Fruit fly (Drosophila melanogaster): Measurements from ENCODE around the gene CG7320.

The CG7320 gene

DNA sequence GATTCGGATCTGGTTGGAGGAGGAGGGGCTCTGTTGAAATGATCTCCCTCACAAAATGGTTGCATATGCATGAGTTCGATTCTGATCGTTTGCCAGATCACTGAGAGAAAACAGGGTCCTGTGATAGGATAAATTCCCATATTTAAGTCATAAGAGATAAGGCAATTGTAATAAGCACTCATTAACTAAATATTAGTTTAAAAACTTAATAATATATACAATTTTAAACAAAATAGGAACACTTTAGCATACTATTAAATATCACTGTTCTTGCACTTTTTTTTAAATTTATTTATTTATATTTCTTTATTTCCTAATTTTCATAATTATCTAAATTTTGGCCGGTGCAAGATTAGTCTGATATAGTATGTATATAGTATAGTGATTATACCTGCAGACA is 18.1 kb downstream of the CG7320 start:
- TF ChIP-seq ttk (optimal IDR thresholded peaks at IDR 0.05) (no peak), insv (optimal IDR thresholded peaks at IDR 0.05) (no peak), psq (optimal IDR thresholded peaks at IDR 0.05) (no peak), h (optimal IDR thresholded peaks at IDR 0.05) (no peak), Myc (optimal IDR thresholded peaks at IDR 0.05) (no peak), Sin3A (optimal IDR thresholded peaks at IDR 0.05) (no peak)

DNA sequence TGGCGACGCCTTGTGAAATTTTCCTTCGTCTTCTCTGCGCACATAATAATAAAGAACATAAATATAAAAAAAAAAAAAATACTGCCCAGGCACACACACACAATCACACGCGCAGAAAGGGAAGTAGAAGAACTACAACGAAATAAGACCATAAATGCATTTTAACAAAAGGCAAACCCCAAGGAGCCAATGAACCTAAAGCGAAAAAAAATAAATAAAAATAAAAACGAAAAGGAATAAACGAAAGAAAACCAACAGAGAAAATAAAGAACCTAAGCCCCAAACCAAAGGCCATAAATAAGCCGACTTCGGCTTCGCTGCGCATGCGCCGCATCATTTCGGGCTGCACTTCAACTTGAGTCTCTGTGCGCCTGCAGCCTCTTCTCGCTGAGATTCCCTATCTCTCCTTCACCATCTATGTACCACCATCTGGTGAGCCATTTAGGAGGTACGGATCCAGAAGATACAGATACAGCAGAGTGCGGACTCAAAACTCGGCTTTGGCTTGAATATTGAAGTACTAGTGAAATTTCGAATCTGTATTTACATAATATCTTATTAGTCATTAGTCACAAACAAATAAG is 20.1 kb downstream of the CG7320 start:
- TF ChIP-seq Myc (optimal IDR thresholded peaks at IDR 0.05) = no peak
- TF ChIP-seq insv (optimal IDR thresholded peaks at IDR 0.05) = no peak
- TF ChIP-seq psq (optimal IDR thresholded peaks at IDR 0.05) = no peak
- no peak for TF ChIP-seq h (optimal IDR thresholded peaks at IDR 0.05)
- TF ChIP-seq Sin3A (optimal IDR thresholded peaks at IDR 0.05) = no peak
- no peak for TF ChIP-seq ttk (optimal IDR thresholded peaks at IDR 0.05)

DNA sequence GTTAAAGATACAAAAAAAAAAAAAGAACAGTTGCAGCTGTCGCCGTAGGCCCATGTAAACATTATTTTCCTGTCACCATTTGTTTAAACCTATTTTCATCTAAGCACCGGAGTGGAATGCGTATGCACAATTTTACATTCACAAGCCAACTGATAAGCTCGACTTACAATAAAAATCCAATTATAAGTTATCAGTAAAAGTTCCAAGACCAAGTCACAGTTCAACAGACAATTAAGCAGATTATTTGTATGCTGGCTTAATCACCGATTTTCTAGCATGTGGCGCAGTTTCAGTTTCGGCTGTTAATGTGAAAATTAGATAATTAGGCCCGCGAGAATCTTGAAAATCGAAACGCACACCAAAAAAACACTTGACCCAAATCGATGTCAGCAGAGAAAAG is 21.0 kb downstream of the CG7320 start:
- TF ChIP-seq insv (optimal IDR thresholded peaks at IDR 0.05) = no peak

DNA sequence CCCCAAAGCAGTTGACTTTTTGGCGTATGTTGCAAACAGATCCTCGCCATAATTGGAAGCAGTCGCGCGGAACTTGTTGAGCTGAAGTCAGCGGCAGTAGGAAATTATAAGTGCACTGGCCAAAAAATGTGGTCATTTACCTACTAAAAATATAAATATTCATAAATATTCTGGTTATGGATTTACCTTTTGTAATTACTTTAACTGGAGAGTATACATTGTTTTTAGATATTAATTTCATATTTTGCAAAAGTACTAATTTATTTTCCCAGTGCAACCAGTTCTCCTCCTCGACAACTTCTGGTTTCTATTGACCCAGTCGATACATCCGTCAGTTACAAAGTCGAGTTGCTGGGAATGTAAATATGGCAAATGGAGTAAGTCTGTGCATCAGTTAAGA is 22.1 kb downstream of the CG7320 start:
- TF ChIP-seq Myc (optimal IDR thresholded peaks at IDR 0.05) (no peak), Sin3A (optimal IDR thresholded peaks at IDR 0.05) (no peak), insv (optimal IDR thresholded peaks at IDR 0.05) (no peak), ttk (optimal IDR thresholded peaks at IDR 0.05) (no peak), h (optimal IDR thresholded peaks at IDR 0.05) (no peak), psq (optimal IDR thresholded peaks at IDR 0.05) (no peak)

DNA sequence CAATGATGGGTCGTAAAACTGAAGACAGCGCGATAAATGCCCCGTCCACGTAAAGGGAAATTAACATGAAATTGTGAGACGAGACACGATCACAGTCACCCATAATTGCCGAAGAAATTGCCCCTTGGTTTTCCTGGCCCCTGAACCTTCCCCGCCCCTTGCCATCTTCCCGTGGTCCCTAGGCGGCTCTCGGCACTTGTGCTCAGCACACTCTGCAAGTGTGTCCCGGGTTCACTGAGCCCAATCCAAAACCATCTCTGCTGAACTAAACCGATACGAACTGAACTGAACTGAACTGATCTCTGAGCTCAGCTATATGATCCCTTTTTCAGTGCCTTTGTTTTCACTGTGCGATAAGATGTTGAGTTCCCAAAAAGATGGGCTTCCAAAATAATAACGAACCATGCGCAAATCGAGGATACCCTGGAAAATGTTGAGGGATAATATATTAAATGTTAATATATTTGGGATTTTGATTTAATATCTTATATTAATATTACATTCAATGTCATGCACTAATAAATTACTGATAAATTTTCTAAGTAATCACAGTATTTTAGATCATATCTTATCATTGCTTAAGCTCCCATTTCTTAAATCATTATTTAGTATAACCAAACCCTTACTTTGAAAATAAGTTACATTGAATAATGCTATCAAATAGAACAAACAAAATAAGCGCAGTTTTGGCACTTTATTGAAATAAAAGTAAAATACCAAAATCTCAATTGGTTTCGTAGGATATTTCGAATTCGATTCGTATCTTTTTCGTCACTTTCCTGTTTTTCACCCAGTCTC is 23.5 kb downstream of the CG7320 start:
- TF ChIP-seq h (optimal IDR thresholded peaks at IDR 0.05) (no peak), Myc (optimal IDR thresholded peaks at IDR 0.05) (no peak), insv (optimal IDR thresholded peaks at IDR 0.05) (no peak), Sin3A (optimal IDR thresholded peaks at IDR 0.05) (no peak), psq (optimal IDR thresholded peaks at IDR 0.05) (no peak), ttk (optimal IDR thresholded peaks at IDR 0.05) (no peak)

DNA sequence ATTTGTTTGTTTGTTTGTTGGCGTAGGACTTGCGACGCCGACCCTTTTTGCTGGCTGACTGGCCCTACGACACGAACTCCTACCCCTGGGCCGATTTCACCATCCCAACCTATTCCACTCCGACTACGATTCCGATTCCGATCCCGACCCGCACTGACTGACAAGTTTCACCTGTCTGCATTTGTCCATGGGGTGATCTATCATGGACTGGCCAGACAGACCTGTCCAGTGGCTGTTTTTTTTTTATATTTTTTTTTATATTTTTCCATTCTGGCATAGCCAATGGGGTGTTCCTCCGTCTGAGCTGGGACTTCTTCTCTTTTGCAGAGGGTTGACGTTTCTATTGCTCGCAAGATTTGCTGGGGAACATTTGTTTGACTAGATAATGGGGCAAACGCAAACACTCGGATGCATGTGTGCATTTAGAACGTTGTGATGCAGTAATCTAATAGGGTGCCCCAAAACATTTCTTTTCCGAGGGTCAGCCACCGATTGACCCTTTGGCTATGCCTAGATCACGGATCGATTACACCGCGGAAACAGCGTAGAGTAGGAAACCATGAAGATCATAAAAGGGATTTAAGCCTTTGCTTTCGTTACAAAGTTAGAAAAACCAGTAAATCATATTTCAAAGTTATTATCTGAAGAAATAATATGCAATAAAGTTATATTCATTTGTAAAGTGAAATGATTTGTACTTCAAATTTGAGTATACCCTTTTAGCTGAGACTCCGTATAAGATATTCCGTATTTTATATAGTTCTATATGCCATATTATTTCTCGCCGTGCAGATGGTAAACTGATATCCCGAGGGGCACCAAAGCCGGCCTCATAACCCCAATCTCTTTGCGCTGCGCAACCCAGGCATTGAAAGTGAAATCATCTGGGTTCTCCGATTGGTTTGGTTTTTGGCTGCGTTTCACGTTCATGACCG is 24.4 kb downstream of the CG7320 start:
- TF ChIP-seq Myc (optimal IDR thresholded peaks at IDR 0.05) = no peak

DNA sequence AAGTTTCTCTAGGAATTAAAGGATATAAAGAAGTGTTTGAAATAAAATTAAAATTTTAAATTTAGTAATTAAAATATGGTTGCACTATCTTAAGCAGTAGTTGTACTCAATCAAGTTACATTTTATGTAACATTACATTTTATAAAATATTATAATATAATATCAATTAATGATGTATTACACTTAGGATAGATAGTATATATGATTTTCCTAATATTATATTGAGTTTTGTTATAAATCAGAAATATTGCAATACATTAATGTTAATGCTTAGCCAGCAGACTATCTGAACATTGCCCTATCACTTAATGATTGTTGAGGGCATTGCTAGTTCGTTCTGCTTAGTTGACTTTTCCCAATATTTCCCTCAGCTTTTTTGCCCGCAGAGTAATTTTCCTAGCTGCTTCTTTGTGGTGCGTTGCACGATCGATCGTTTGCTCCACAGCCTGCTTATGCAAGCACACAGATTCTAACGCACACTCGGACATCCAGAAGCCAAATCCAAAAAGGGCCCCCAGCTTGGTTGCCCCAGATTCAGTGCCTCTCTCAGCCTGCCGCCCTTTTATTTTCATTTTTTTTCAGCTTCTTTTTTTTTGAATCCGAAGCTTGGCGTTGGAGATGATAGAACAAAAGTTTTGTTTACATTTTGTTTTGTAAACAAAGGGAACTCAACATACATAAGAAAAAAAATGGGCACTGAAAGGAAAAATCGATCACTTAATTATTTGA is 25.6 kb downstream of the CG7320 start:
- TF ChIP-seq ttk (optimal IDR thresholded peaks at IDR 0.05) (no peak), Myc (optimal IDR thresholded peaks at IDR 0.05) (no peak)

DNA sequence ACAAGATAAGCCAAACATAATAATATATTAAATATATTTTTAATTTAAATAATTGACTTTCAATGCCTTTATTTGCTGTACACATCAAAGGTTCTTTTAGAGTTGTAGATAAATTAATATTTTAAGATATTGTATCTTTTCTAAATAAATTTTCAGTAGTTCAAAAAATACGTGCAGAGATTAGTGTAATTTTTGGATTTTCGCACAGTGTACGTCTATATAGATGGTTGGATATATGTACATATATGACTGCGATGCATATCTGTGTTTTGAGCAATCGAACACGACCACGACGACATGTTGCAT is 26.1 kb downstream of the CG7320 start:
- TF ChIP-seq Sin3A (optimal IDR thresholded peaks at IDR 0.05) (no peak), psq (optimal IDR thresholded peaks at IDR 0.05) (no peak), h (optimal IDR thresholded peaks at IDR 0.05) (no peak), insv (optimal IDR thresholded peaks at IDR 0.05) (no peak), ttk (optimal IDR thresholded peaks at IDR 0.05) (no peak), Myc (optimal IDR thresholded peaks at IDR 0.05) (no peak)

DNA sequence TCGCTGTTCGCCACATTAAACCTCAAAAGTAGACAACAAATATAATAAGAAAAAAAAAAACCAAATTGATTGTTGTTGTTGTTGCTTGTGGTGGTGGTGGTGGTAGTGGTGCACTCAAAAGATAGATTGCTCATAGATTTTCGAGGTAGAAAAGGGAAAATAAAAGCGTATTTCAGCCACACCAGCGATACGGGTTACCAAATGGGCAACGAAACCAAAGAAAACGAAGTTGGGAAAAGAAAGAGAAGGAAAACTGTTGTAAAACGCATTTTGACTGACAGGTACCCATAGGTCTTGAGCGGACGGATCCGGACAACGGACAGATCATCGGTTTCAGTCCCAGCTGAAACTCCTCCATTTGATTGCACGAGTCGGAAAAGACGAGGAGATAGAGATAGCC is 27.2 kb downstream of the CG7320 start:
- TF ChIP-seq Myc (optimal IDR thresholded peaks at IDR 0.05) (no peak), Sin3A (optimal IDR thresholded peaks at IDR 0.05) (no peak), h (optimal IDR thresholded peaks at IDR 0.05) (no peak), insv (optimal IDR thresholded peaks at IDR 0.05) (no peak), psq (optimal IDR thresholded peaks at IDR 0.05) (no peak), ttk (optimal IDR thresholded peaks at IDR 0.05) (no peak)

DNA sequence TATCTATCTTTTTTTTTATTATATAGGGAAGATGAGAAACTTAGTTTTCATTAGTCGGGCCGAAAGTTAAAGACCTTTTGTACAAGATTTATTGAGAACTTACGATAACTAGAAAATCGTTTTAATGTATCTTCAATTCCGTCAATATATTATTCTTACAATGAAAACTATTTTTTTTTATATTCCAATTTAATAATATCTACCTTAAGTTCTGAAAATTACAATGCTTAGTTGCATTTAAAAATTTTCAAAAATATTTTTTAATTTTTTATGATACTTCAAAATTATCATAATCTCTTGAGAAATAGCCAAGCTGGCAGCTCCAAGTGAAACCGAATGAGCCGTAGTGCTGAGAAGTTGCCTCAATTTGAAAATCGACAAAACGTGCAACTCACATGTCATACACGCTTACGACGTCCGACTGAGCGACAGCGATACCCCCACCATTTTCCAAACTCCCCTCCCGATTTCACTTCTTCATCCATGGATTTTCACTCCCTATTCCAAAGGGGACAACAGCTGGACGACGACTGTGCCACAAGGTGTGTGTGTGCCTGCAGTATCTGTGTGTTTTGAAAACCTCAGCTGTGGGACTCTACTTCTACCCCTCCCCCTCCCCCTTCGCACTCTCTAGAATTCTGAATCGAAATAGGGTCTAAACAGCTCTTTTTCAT is 27.8 kb downstream of the CG7320 start:
- TF ChIP-seq psq (optimal IDR thresholded peaks at IDR 0.05) (no peak), insv (optimal IDR thresholded peaks at IDR 0.05) (no peak), h (optimal IDR thresholded peaks at IDR 0.05) (no peak), ttk (optimal IDR thresholded peaks at IDR 0.05) (no peak), Sin3A (optimal IDR thresholded peaks at IDR 0.05) (no peak), Myc (optimal IDR thresholded peaks at IDR 0.05) (no peak)

DNA sequence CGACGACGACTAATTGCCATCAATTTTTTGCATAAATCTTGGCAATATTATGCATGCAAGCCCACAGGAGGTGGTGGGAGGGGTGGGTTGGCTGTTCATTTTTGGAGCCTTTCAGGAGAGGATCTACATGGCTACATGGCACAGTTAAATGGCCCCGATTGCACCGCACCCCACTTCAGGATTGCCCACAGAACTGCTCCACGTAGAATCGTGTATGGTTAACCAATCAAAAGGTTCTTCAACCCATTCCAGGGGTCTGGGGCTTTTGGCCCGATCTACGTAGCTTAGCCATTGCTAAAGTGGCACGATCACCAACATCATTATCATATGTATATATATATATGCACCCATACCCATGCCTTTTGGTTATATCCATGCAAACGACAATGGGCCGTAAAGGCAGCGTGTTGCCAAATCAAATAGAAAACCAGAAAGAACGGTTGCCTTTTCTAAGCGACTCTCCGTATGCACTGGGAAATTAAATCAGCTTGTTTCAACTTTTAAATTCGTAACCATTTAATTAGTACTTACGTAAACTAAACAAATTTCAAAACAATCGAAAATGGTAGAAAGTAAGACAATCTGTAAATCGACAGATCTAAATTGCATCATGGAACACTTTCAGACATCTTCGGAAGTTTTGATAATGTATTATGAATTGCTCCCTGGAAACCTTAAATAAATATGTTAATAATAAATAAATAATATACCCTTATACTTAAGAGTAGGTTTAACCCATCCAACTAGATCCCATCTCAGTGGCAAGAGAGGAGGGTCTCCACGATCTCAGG is 29.9 kb downstream of the CG7320 start:
- TF ChIP-seq psq (optimal IDR thresholded peaks at IDR 0.05) (no peak), ttk (optimal IDR thresholded peaks at IDR 0.05) (no peak), Myc (optimal IDR thresholded peaks at IDR 0.05) (no peak), h (optimal IDR thresholded peaks at IDR 0.05) (no peak), insv (optimal IDR thresholded peaks at IDR 0.05) (no peak), Sin3A (optimal IDR thresholded peaks at IDR 0.05) (no peak)
